Worm (Caenorhabditis elegans) whole organism, L2 larva: Measurements from ENCODE around the gene F47B8.13.

Experiments used
- C34F6.9 ChIP-seq: fragments of 150-350 bp; optimal IDR thresholded peaks from 2 replicates; lab custom pipeline; 2014; ENCODE audit warnings: missing biosample characterization, missing genetic modification characterization
- F13H6.1 ChIP-seq: sonication (generic microtip); optimal IDR thresholded peaks from 2 replicates; lab custom pipeline; 2016; ENCODE audit warnings: missing genetic modification characterization, missing compliant biosample characterization
- R02D3.7 ChIP-seq: fragments of 150-350 bp; optimal IDR thresholded peaks from 2 replicates; lab custom pipeline; 2014; ENCODE audit warnings: missing biosample characterization, missing genetic modification characterization
- Y55F3AM.14 ChIP-seq: fragments of 200-800 bp; sonication (Bioruptor generic); optimal IDR thresholded peaks from 2 replicates; lab custom pipeline; 2018; ENCODE audit warnings: mild to moderate bottlenecking, missing genetic modification characterization, missing compliant biosample characterization
- ZK546.5 ChIP-seq: sonication (generic microtip); optimal IDR thresholded peaks from 2 replicates; lab custom pipeline; 2017; ENCODE audit warnings: missing biosample characterization, missing genetic modification characterization
- alr-1 ChIP-seq: fragments of 150-350 bp; optimal IDR thresholded peaks from 2 replicates; lab custom pipeline; 2014; ENCODE audit warnings: missing biosample characterization, missing genetic modification characterization
- aly-2 ChIP-seq: fragments of 150-350 bp; optimal IDR thresholded peaks from 2 replicates; lab custom pipeline; 2014; ENCODE audit warnings: missing biosample characterization, missing genetic modification characterization
- ama-1 ChIP-seq: fragments of 150-350 bp; optimal IDR thresholded peaks from 2 replicates; lab custom pipeline; 2018; ENCODE audit warnings: inconsistent platforms
- blmp-1 ChIP-seq: sonication (generic microtip); optimal IDR thresholded peaks from 2 replicates; lab custom pipeline; 2017; ENCODE audit warnings: missing genetic modification characterization, mild to moderate bottlenecking, missing compliant biosample characterization, antibody characterized with exemption, moderate library complexity; ENCODE audit not compliant: insufficient read depth
- ceh-16 ChIP-seq: fragments of 150-350 bp; optimal IDR thresholded peaks from 2 replicates; lab custom pipeline; 2014; ENCODE audit warnings: missing biosample characterization, missing genetic modification characterization
- ceh-82 ChIP-seq: fragments of 150-350 bp; optimal IDR thresholded peaks from 2 replicates; lab custom pipeline; 2014; ENCODE audit warnings: missing biosample characterization, missing genetic modification characterization
- crh-2 ChIP-seq: sonication (generic microtip); optimal IDR thresholded peaks from 2 replicates; lab custom pipeline; 2017; ENCODE audit warnings: missing biosample characterization, missing genetic modification characterization
- dmd-4 ChIP-seq: sonication (generic microtip); optimal IDR thresholded peaks from 2 replicates; lab custom pipeline; 2017; ENCODE audit warnings: missing biosample characterization, missing genetic modification characterization
- egl-27 ChIP-seq: sonication (generic microtip); optimal IDR thresholded peaks from 3 replicates; lab custom pipeline; 2017; ENCODE audit warnings: missing biosample characterization, missing genetic modification reagents, missing genetic modification characterization
- elt-3 ChIP-seq: sonication (generic microtip); optimal IDR thresholded peaks from 2 replicates; lab custom pipeline; 2017; ENCODE audit warnings: missing biosample characterization, missing genetic modification characterization
- fos-1 ChIP-seq: fragments of 150-350 bp; optimal IDR thresholded peaks from 2 replicates; lab custom pipeline; 2014; ENCODE audit warnings: missing biosample characterization, missing genetic modification characterization
- gmeb-1 ChIP-seq: fragments of 150-350 bp; optimal IDR thresholded peaks from 2 replicates; lab custom pipeline; 2014; ENCODE audit warnings: missing biosample characterization, missing genetic modification characterization
- lin-11 ChIP-seq: fragments of 150-350 bp; sonication (generic microtip); optimal IDR thresholded peaks from 2 replicates; lab custom pipeline; 2014; ENCODE audit warnings: missing biosample characterization, missing genetic modification characterization, inconsistent platforms, mixed read lengths
- lin-13 ChIP-seq: fragments of 150-350 bp; optimal IDR thresholded peaks from 2 replicates; lab custom pipeline; 2014; ENCODE audit warnings: missing biosample characterization, missing genetic modification reagents, missing genetic modification characterization
- lin-39 ChIP-seq: fragments of 150-350 bp; optimal IDR thresholded peaks from 2 replicates; lab custom pipeline; 2014; ENCODE audit warnings: missing biosample characterization, missing genetic modification reagents, missing genetic modification characterization
- lsy-2 ChIP-seq, 2 experiments: fragments of 150-350 bp in 1 of 2; sonication (generic microtip) in 1 of 2; optimal IDR thresholded peaks; 2 replicates each; lab custom pipeline; 2014 to 2017; ENCODE audit warnings: missing biosample characterization in 2 of 2, missing genetic modification characterization in 2 of 2
- mab-5 ChIP-seq: fragments of 150-350 bp; optimal IDR thresholded peaks from 2 replicates; lab custom pipeline; 2014; ENCODE audit warnings: missing biosample characterization, missing genetic modification characterization
- mdl-1 ChIP-seq, 2 experiments: fragments of 150-350 bp in 1 of 2; sonication (generic microtip) in 1 of 2; optimal IDR thresholded peaks; 2 replicates each; lab custom pipeline; 2017; ENCODE audit warnings: missing biosample characterization in 2 of 2, missing genetic modification characterization in 2 of 2
- nhr-10 ChIP-seq: sonication (generic microtip); optimal IDR thresholded peaks from 2 replicates; lab custom pipeline; 2017; ENCODE audit warnings: missing biosample characterization, missing genetic modification characterization
- nhr-11 ChIP-seq: fragments of 150-350 bp; optimal IDR thresholded peaks from 2 replicates; lab custom pipeline; 2014; ENCODE audit warnings: missing biosample characterization, missing genetic modification characterization
- nhr-129 ChIP-seq: fragments of 150-350 bp; optimal IDR thresholded peaks from 2 replicates; lab custom pipeline; 2014; ENCODE audit warnings: missing biosample characterization, missing genetic modification characterization
- nhr-21 ChIP-seq: fragments of 150-350 bp; optimal IDR thresholded peaks from 2 replicates; lab custom pipeline; 2014; ENCODE audit warnings: missing biosample characterization, missing genetic modification characterization
- nhr-23 ChIP-seq: fragments of 150-350 bp; optimal IDR thresholded peaks from 2 replicates; lab custom pipeline; 2014; ENCODE audit warnings: missing biosample characterization, missing genetic modification reagents, missing genetic modification characterization
- nhr-237 ChIP-seq: fragments of 150-350 bp; optimal IDR thresholded peaks from 2 replicates; lab custom pipeline; 2014; ENCODE audit warnings: missing biosample characterization, missing genetic modification characterization
- nhr-6 ChIP-seq: fragments of 150-350 bp; optimal IDR thresholded peaks from 2 replicates; lab custom pipeline; 2014; ENCODE audit warnings: missing biosample characterization, missing genetic modification characterization
- nhr-77 ChIP-seq: fragments of 150-350 bp; optimal IDR thresholded peaks from 2 replicates; lab custom pipeline; 2014; ENCODE audit warnings: missing biosample characterization, missing genetic modification characterization
- sem-4 ChIP-seq: fragments of 150-350 bp; optimal IDR thresholded peaks from 2 replicates; lab custom pipeline; 2014; ENCODE audit warnings: missing biosample characterization, missing genetic modification reagents, missing genetic modification characterization
- skn-1 ChIP-seq: sonication (generic microtip); optimal IDR thresholded peaks from 2 replicates; lab custom pipeline; 2017; ENCODE audit warnings: missing biosample characterization, missing genetic modification characterization
- sma-3 ChIP-seq: sonication (generic microtip); optimal IDR thresholded peaks from 2 replicates; lab custom pipeline; 2016; ENCODE audit warnings: missing genetic modification reagents, missing genetic modification characterization, missing compliant biosample characterization
- sma-9 ChIP-seq, 2 experiments: fragments of 150-350 bp in 1 of 2; sonication (generic microtip) in 1 of 2; optimal IDR thresholded peaks; 2 replicates each; lab custom pipeline; 2014 to 2016; ENCODE audit warnings: missing genetic modification characterization in 2 of 2, mild to moderate bottlenecking in 1 of 2, missing biosample characterization in 1 of 2, missing compliant biosample characterization in 1 of 2, missing genetic modification reagents in 1 of 2, moderate library complexity in 1 of 2
- snpc-4 ChIP-seq: fragments of 150-350 bp; optimal IDR thresholded peaks from 2 replicates; lab custom pipeline; 2014; ENCODE audit warnings: missing biosample characterization, missing genetic modification characterization
- unc-39 ChIP-seq: fragments of 150-350 bp; optimal IDR thresholded peaks from 2 replicates; lab custom pipeline; 2014; ENCODE audit warnings: missing biosample characterization, missing genetic modification characterization
- unc-55 ChIP-seq: fragments of 150-350 bp; sonication (generic microtip); optimal IDR thresholded peaks from 3 replicates; lab custom pipeline; 2014; ENCODE audit warnings: missing biosample characterization, missing genetic modification reagents, missing genetic modification characterization
- unc-62 ChIP-seq: fragments of 150-350 bp; optimal IDR thresholded peaks from 2 replicates; lab custom pipeline; 2014; ENCODE audit warnings: missing biosample characterization, missing genetic modification reagents, missing genetic modification characterization
- zag-1 ChIP-seq: fragments of 150-350 bp; optimal IDR thresholded peaks from 2 replicates; lab custom pipeline; 2014; ENCODE audit warnings: missing biosample characterization, missing genetic modification characterization
- ztf-1 ChIP-seq: fragments of 200-800 bp; sonication (Bioruptor generic); conservative IDR thresholded peaks from 2 replicates; pipeline ENCODE4 v1.3.6; 2022; ENCODE audit warnings: missing genetic modification characterization, missing compliant biosample characterization
- ztf-4 ChIP-seq: fragments of 150-350 bp; optimal IDR thresholded peaks from 2 replicates; lab custom pipeline; 2014; ENCODE audit warnings: missing biosample characterization, missing genetic modification characterization

Gene F47B8.13

ce11 chrV:14350949-14351348 is 31.4 kb upstream of the F47B8.13 start (continued):
- TF ChIP-seq unc-39, result peak; percentile 12
- peak; percentile 87 for TF ChIP-seq snpc-4 (tag; lab: Kevin White, UChicago)
- peak; percentile 91 for TF ChIP-seq fos-1
- TF ChIP-seq nhr-10 (tag; lab: Kevin White, UChicago), result no peak
- TF ChIP-seq lsy-2 (tag; optimal IDR thresholded peaks at IDR 0.05; lab: Kevin White, UChicago), result peak; percentile 1 to 76
- no peak for TF ChIP-seq unc-62
- TF ChIP-seq mab-5 (tag; lab: Kevin White, UChicago), result peak; percentile 50
- no peak for TF ChIP-seq ZK546.5 (tag; lab: Kevin White, UChicago)
- peak; percentile 72 for TF ChIP-seq sma-3 (GFP tag; lab: Kevin White, UChicago)
- no peak for TF ChIP-seq dmd-4
- TF ChIP-seq ztf-4 (tag; lab: Kevin White, UChicago), result no peak
- TF ChIP-seq sma-9 (GFP tag; optimal IDR thresholded peaks at IDR 0.05; lab: Kevin White, UChicago), result peak; percentile 49
- no peak for TF ChIP-seq sma-9 (tag; optimal IDR thresholded peaks at IDR 0.05; lab: Kevin White, UChicago)
- peak; percentile 59 for TF ChIP-seq lin-11
- no peak for TF ChIP-seq alr-1 (tag; lab: Kevin White, UChicago)
- peak; percentile 88 for TF ChIP-seq nhr-129
- TF ChIP-seq mdl-1 (tag; optimal IDR thresholded peaks at IDR 0.05; lab: Kevin White, UChicago), result peak in 1 of 2 experiments; percentile 40
- TF ChIP-seq elt-3 (tag; lab: Kevin White, UChicago), result no peak

- no peak for TF ChIP-seq fos-1
- peak; percentile 11 for TF ChIP-seq lin-13 (GFP tag; lab: Kevin White, UChicago)
- TF ChIP-seq unc-62, result no peak
- TF ChIP-seq unc-55 (GFP tag; lab: Kevin White, UChicago), result no peak
- no peak for TF ChIP-seq dmd-4
These were observed 31.0 kb upstream of the F47B8.13 start for ce11 chrV:14350498-14350897.

ce11 chrV:14347234-14347826 is 27.8 kb upstream of the F47B8.13 start, which contains the start of gene cept-2:
Gene cept-2 (plus strand): TSS chrV:14347766.
- TF ChIP-seq nhr-21 (peak; percentile 91), crh-2 (tag; lab: Kevin White, UChicago) (peak; percentile 94), nhr-11 (tag; lab: Kevin White, UChicago) (no peak), alr-1 (tag; lab: Kevin White, UChicago) (no peak), nhr-237 (tag; lab: Kevin White, UChicago) (no peak), nhr-6 (tag; lab: Kevin White, UChicago) (no peak), dmd-4 (peak; percentile 43), aly-2 (tag; lab: Kevin White, UChicago) (no peak), nhr-129 (peak; percentile 95), lin-11 (peak; percentile 96), blmp-1 (peak; percentile 87), F13H6.1 (tag; lab: Kevin White, UChicago) (peak; percentile 93), ama-1 (peak; percentile 53), nhr-23 (tag; lab: Kevin White, UChicago) (no peak), Y55F3AM.14 (GFP tag; lab: Kevin White, UChicago) (peak; percentile 12), unc-39 (no peak), ztf-4 (tag; lab: Kevin White, UChicago) (peak; percentile 85), lin-13 (GFP tag; lab: Kevin White, UChicago) (peak; percentile 94), snpc-4 (tag; lab: Kevin White, UChicago) (peak; percentile 87), fos-1 (peak; percentile 76), mdl-1 (tag; optimal IDR thresholded peaks at IDR 0.05; lab: Kevin White, UChicago) (peak in 1 of 2 experiments; percentile 46), skn-1 (peak; percentile 86), ZK546.5 (tag; lab: Kevin White, UChicago) (peak; percentile 29), zag-1 (tag; lab: Kevin White, UChicago) (peak; percentile 56), unc-62 (no peak), nhr-77 (tag; lab: Kevin White, UChicago) (peak; percentile 66), mab-5 (tag; lab: Kevin White, UChicago) (peak; percentile 88), nhr-10 (tag; lab: Kevin White, UChicago) (no peak), egl-27 (tag; lab: Kevin White, UChicago) (peak; percentile 72), ceh-16 (peak; percentile 64), gmeb-1 (tag; lab: Kevin White, UChicago) (peak; percentile 88), unc-55 (GFP tag; lab: Kevin White, UChicago) (peak; percentile 100), sma-3 (GFP tag; lab: Kevin White, UChicago) (peak; percentile 95), elt-3 (tag; lab: Kevin White, UChicago) (no peak), sma-9 (GFP tag; optimal IDR thresholded peaks at IDR 0.05; lab: Kevin White, UChicago) (peak; percentile 94), sma-9 (tag; optimal IDR thresholded peaks at IDR 0.05; lab: Kevin White, UChicago) (no peak), lsy-2 (tag; optimal IDR thresholded peaks at IDR 0.05; lab: Kevin White, UChicago) (peak; percentile 80 to 96), C34F6.9 (tag; lab: Kevin White, UChicago) (peak; percentile 97), ztf-1 (GFP tag; lab: Robert Waterston, UW) (no peak), lin-39 (tag; lab: Kevin White, UChicago) (no peak), sem-4 (tag; lab: Kevin White, UChicago) (peak; percentile 95), ceh-82 (tag; lab: Kevin White, UChicago) (peak; percentile 75), R02D3.7 (tag; lab: Kevin White, UChicago) (peak; percentile 30)
